Fruit fly (Drosophila melanogaster) whole organism, pupa: ENCODE results near the gene Arp3.

ENCODE experiments used
- CG10348 ChIP-seq: fragments of 200-800 bp; sonication (Bioruptor generic); IDR thresholded peaks from 2 replicates; pipeline ENCODE4 v1.3.6; 2022; ENCODE audit warnings: missing biosample characterization, missing genetic modification characterization
- CG12605 ChIP-seq: fragments of 200-800 bp; sonication (Bioruptor generic); IDR thresholded peaks from 2 replicates; pipeline ENCODE4 v1.3.6; 2022; ENCODE audit warnings: missing biosample characterization, missing genetic modification characterization
- CG15710 ChIP-seq: fragments of 200-800 bp; sonication (Bioruptor generic); optimal IDR thresholded peaks from 2 replicates; lab custom pipeline; 2018; ENCODE audit warnings: missing biosample characterization, mild to moderate bottlenecking, missing genetic modification characterization, moderate library complexity
- CG34367 ChIP-seq: fragments of 200-800 bp; sonication (Bioruptor generic); optimal IDR thresholded peaks from 2 replicates; lab custom pipeline; 2018; ENCODE audit warnings: missing biosample characterization, mild to moderate bottlenecking, missing genetic modification characterization
- CG4496 ChIP-seq: fragments of 200-800 bp; sonication (Bioruptor generic); IDR thresholded peaks from 3 replicates; pipeline ENCODE4 v1.3.6; 2022; ENCODE audit warnings: missing biosample characterization, missing genetic modification characterization
- CG8159 ChIP-seq: fragments of 200-800 bp; sonication (Bioruptor generic); optimal IDR thresholded peaks from 3 replicates; lab custom pipeline; 2018; ENCODE audit warnings: missing biosample characterization, mild to moderate bottlenecking, missing genetic modification characterization, moderate library complexity
- CG8301 ChIP-seq: fragments of 200-800 bp; sonication (Bioruptor generic); optimal IDR thresholded peaks from 2 replicates; lab custom pipeline; 2018; ENCODE audit warnings: missing biosample characterization, mild to moderate bottlenecking, missing genetic modification characterization
- Ets98B ChIP-seq: fragments of 200-800 bp; sonication (Bioruptor generic); IDR thresholded peaks from 2 replicates; pipeline ENCODE4 v1.3.6; 2022; ENCODE audit warnings: missing biosample characterization, missing genetic modification characterization
- Pif1B ChIP-seq: fragments of 200-800 bp; sonication (Bioruptor generic); optimal IDR thresholded peaks from 3 replicates; lab custom pipeline; 2016; ENCODE audit warnings: missing biosample characterization, missing genetic modification characterization
- Snoo ChIP-seq: fragments of 200-800 bp; sonication (Bioruptor generic); optimal IDR thresholded peaks from 3 replicates; lab custom pipeline; 2017; ENCODE audit warnings: missing biosample characterization, mild to moderate bottlenecking, missing genetic modification characterization, inconsistent platforms
- fd96Ca ChIP-seq: fragments of 200-800 bp; sonication (Bioruptor generic); IDR thresholded peaks from 3 replicates; pipeline ENCODE4 v1.3.6; 2022; ENCODE audit warnings: missing biosample characterization, missing genetic modification characterization
- gl ChIP-seq: fragments of 200-800 bp; sonication (Bioruptor generic); optimal IDR thresholded peaks from 2 replicates; lab custom pipeline; 2018; ENCODE audit warnings: missing biosample characterization, mild to moderate bottlenecking, missing genetic modification characterization

DNA sequence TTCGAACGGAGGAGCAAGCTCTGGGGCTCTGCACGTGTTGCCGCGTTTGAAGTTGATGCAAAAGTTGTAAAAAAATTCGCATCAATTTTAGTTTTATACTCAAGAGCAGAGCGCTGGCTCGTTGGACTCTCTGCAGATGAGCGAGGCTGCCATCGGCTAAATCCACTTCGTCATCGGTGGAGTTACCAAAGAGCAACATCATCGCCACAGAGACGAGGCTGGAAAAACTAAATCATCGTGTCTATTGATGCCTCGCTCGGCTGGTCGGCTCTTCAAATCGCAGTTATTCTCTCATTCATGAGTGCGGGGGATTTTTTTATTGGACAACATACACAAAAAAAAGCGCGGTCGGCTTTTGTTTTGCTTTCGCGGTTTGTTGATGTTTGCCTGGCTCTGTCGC lies 49.7 kb upstream of the Arp3 start, which contains the start of gene CG13675:
- TF ChIP-seq CG4496 (peak; percentile 44; the same call in 1 of the 3 replicates), CG12605 (GFP tag; lab: Robert Waterston, UW) (no peak), CG8159 (no peak), fd96Ca (GFP tag; lab: Robert Waterston, UW) (no peak), CG8301 (tag; lab: Kevin White, UChicago) (no peak), Snoo (tag; lab: Kevin White, UChicago) (no peak), gl (tag; lab: Kevin White, UChicago) (no peak), Pif1B (GFP tag; lab: Kevin White, UChicago) (no peak), CG34367 (tag; lab: Kevin White, UChicago) (no peak), Ets98B (GFP tag; lab: Robert Waterston, UW) (no peak; the same call in 1 of the 2 replicates), CG10348 (GFP tag; lab: Robert Waterston, UW) (no peak), CG15710 (no peak)
